Worm (Caenorhabditis elegans): Measurements from ENCODE around the gene mfsd-11.

mfsd-11 gene

ce11 chrX:12175667-12176278 lies 21.9 kb upstream of the mfsd-11 start (continued):
- TF ChIP-seq mes-2 (tag; optimal IDR thresholded peaks at IDR 0.05; ENCODE audit: poor library complexity, severe bottlenecking), result no peak
- TF ChIP-seq zip-2 (tag; optimal IDR thresholded peaks at IDR 0.05), result no peak
- no peak for TF ChIP-seq lin-1 (GFP tag; IDR thresholded peaks at IDR 0.05)
- no peak for TF ChIP-seq hif-1 (tag; optimal IDR thresholded peaks at IDR 0.05)
- no peak for TF ChIP-seq set-16 (GFP tag; IDR thresholded peaks at IDR 0.05)
- TF ChIP-seq lin-13 (GFP tag; optimal IDR thresholded peaks at IDR 0.05), result no peak
- TF ChIP-seq tag-97 (GFP tag; IDR thresholded peaks at IDR 0.05), result no peak
- TF ChIP-seq lim-7 (GFP tag; IDR thresholded peaks at IDR 0.05), result no peak
- TF ChIP-seq ceh-44 (GFP tag; IDR thresholded peaks at IDR 0.05), result no peak
- TF ChIP-seq aly-2 (tag; optimal IDR thresholded peaks at IDR 0.05), result no peak
- no peak for TF ChIP-seq lin-29 (GFP tag; IDR thresholded peaks at IDR 0.05)
- TF ChIP-seq Y75B8A.6 (GFP tag; IDR thresholded peaks at IDR 0.05), result no peak
- TF ChIP-seq nhr-237 (tag; optimal IDR thresholded peaks at IDR 0.05), result no peak
- TF ChIP-seq ces-1 (GFP tag; optimal IDR thresholded peaks at IDR 0.05), result no peak
- no peak for TF ChIP-seq nhr-10 (tag; optimal IDR thresholded peaks at IDR 0.05)
- no peak for TF ChIP-seq ama-1 (optimal IDR thresholded peaks at IDR 0.05)
- no peak for TF ChIP-seq ceh-82 (tag; optimal IDR thresholded peaks at IDR 0.05)
- peak in 1 of 2 experiments; percentile 4 for TF ChIP-seq daf-16 (GFP tag; optimal IDR thresholded peaks at IDR 0.05)
- TF ChIP-seq daf-16 (tag; optimal IDR thresholded peaks at IDR 0.05), result no peak
- peak; percentile 21 for TF ChIP-seq nhr-28 (tag; optimal IDR thresholded peaks at IDR 0.05)
- TF ChIP-seq gei-8 (GFP tag; optimal IDR thresholded peaks at IDR 0.05), result no peak
- TF ChIP-seq duxl-1 (tag; optimal IDR thresholded peaks at IDR 0.05; ENCODE audit: poor library complexity), result no peak
- no peak for TF ChIP-seq daf-19 (GFP tag; conservative IDR thresholded peaks at IDR 0.05)
- no peak for TF ChIP-seq ZK546.5 (tag; optimal IDR thresholded peaks at IDR 0.05)
- no peak for TF ChIP-seq nhr-102 (tag; optimal IDR thresholded peaks at IDR 0.05)
- TF ChIP-seq nhr-25 (tag; optimal IDR thresholded peaks at IDR 0.05; ENCODE audit: borderline replicate concordance, insufficient read depth), result no peak
- no peak for TF ChIP-seq sdz-12 (GFP tag; optimal IDR thresholded peaks at IDR 0.05)
- no peak for TF ChIP-seq ctbp-1 (GFP tag; IDR thresholded peaks at IDR 0.05)

ce11 chrX:12174686-12175404 lies 20.9 kb upstream of the mfsd-11 start:
- no peak for TF ChIP-seq daf-16 (GFP tag; optimal IDR thresholded peaks at IDR 0.05)
- peak; percentile 38 for TF ChIP-seq daf-16 (tag; optimal IDR thresholded peaks at IDR 0.05)
- TF ChIP-seq nhr-102 (tag; optimal IDR thresholded peaks at IDR 0.05), result no peak
- peak in 1 of 2 experiments; percentile 85 for TF ChIP-seq unc-62 (GFP tag; optimal IDR thresholded peaks at IDR 0.05 in 1 of 2)
- no peak for TF ChIP-seq unc-62 (tag; optimal IDR thresholded peaks at IDR 0.05)
- TF ChIP-seq ceh-28 (tag; optimal IDR thresholded peaks at IDR 0.05), result no peak
- TF ChIP-seq dmd-6 (GFP tag; IDR thresholded peaks at IDR 0.05), result peak; percentile 50; the same call in 1 of the 2 replicates
- peak; percentile 1 for TF ChIP-seq hlh-11 (tag; optimal IDR thresholded peaks at IDR 0.05)
- no peak for TF ChIP-seq nhr-10 (tag; optimal IDR thresholded peaks at IDR 0.05)
- no peak for TF ChIP-seq nhr-237 (tag; optimal IDR thresholded peaks at IDR 0.05)
- TF ChIP-seq daf-12 (tag; optimal IDR thresholded peaks at IDR 0.05), result no peak
- TF ChIP-seq nhr-28 (tag; optimal IDR thresholded peaks at IDR 0.05), result peak; percentile 15
- peak; percentile 49 for TF ChIP-seq aha-1 (tag)
- TF ChIP-seq hmg-1.1 (GFP tag; IDR thresholded peaks at IDR 0.05), result no peak
- TF ChIP-seq dve-1 (tag; optimal IDR thresholded peaks at IDR 0.05; ENCODE audit: insufficient read depth), result peak; percentile 19
- TF ChIP-seq pqm-1 (tag; optimal IDR thresholded peaks at IDR 0.05), result peak; percentile 15

All from whole organism, L4 larva.